Fruit fly (Drosophila melanogaster): ENCODE measurements around the gene Eogt.

DNA sequence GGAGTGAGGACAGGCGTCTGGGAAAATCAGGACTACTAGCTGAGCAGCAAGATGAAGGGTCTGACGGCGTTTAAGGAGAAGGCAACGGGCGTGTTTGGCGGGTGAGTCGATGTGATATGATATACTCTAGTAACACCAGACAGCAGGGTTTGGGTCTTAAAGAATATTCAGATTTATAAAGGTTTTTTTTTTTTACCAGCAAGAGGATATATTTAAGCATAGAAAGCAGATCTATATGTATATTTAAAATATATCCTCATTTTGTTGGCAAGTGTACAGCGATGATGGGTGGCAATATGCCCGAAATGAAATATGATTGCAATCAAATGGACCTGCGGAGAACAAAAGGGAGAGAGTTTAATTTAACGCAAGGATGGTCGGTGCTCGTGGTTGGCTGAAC lies 21.3 kb downstream of the Eogt start:
- TF ChIP-seq CG15710 (tag; optimal IDR thresholded peaks at IDR 0.05) (no peak), CG8301 (tag; optimal IDR thresholded peaks at IDR 0.05) (no peak), CG32121 (GFP tag; IDR thresholded peaks at IDR 0.05) (no peak), Ets98B (GFP tag; IDR thresholded peaks at IDR 0.05) (no peak), EcR (GFP tag; optimal IDR thresholded peaks at IDR 0.05) (no peak)

Measured in whole organism, pupa.